Worm (Caenorhabditis elegans) whole organism, L1 larva: ENCODE results near the gene sma-3.

Source experiments
- C04F5.9 ChIP-seq: sonication (generic microtip); optimal IDR thresholded peaks from 2 replicates; lab custom pipeline; 2016; ENCODE audit warnings: missing genetic modification characterization, missing compliant biosample characterization
- C34B4.2 ChIP-seq: sonication (generic microtip); optimal IDR thresholded peaks from 2 replicates; lab custom pipeline; 2017; ENCODE audit warnings: mild to moderate bottlenecking, missing genetic modification characterization, missing compliant biosample characterization
- alr-1 ChIP-seq: fragments of 200-800 bp; sonication (Bioruptor generic); optimal IDR thresholded peaks from 2 replicates; lab custom pipeline; 2018; ENCODE audit warnings: borderline replicate concordance, mild to moderate bottlenecking, missing genetic modification characterization, missing compliant biosample characterization
- ceh-82 ChIP-seq, 3 experiments: fragments of 150-350 bp in 1 of 3; sonication (generic microtip) in 2 of 3; optimal IDR thresholded peaks; 2 replicates each; lab custom pipeline; 2014 to 2017; ENCODE audit warnings: missing biosample characterization in 3 of 3, missing genetic modification characterization in 3 of 3
- ceh-90 ChIP-seq: sonication (generic microtip); optimal IDR thresholded peaks from 2 replicates; lab custom pipeline; 2016; ENCODE audit warnings: missing genetic modification characterization, missing compliant biosample characterization
- efl-1 ChIP-seq, 4 experiments: fragments of 150-350 bp; optimal IDR thresholded peaks in 3 of 4; peaks in 1 of 4; 1 replicate in 1 of 4; 2 replicates in 3 of 4; lab custom pipeline; 2014; ENCODE audit warnings: missing biosample characterization in 2 of 4, missing genetic modification characterization in 2 of 4, missing genetic modification reagents in 2 of 4
- efl-3 ChIP-seq: fragments of 200-800 bp; sonication (Bioruptor generic); optimal IDR thresholded peaks from 2 replicates; lab custom pipeline; 2018; ENCODE audit warnings: mild to moderate bottlenecking, missing genetic modification characterization, missing compliant biosample characterization
- egl-27 ChIP-seq, 2 experiments: fragments of 150-350 bp in 1 of 2; sonication (generic microtip); optimal IDR thresholded peaks; 3 replicates each; lab custom pipeline; 2017 to 2018; ENCODE audit warnings: missing biosample characterization in 2 of 2, missing genetic modification characterization in 2 of 2, missing genetic modification reagents in 2 of 2
- elt-2 ChIP-seq: sonication (generic microtip); optimal IDR thresholded peaks from 2 replicates; lab custom pipeline; 2016; ENCODE audit warnings: missing genetic modification characterization, mild to moderate bottlenecking, inconsistent platforms, missing compliant biosample characterization, missing genetic modification reagents
- fkh-10 ChIP-seq: sonication (generic microtip); optimal IDR thresholded peaks from 2 replicates; lab custom pipeline; 2017; ENCODE audit warnings: missing biosample characterization, missing genetic modification reagents, missing genetic modification characterization
- fkh-8 ChIP-seq: sonication (generic microtip); optimal IDR thresholded peaks from 2 replicates; lab custom pipeline; 2016; ENCODE audit warnings: mild to moderate bottlenecking, missing genetic modification characterization, missing compliant biosample characterization
- hlh-17 ChIP-seq: fragments of 200-800 bp; sonication (Bioruptor generic); optimal IDR thresholded peaks from 2 replicates; lab custom pipeline; 2018; ENCODE audit warnings: missing genetic modification characterization, mild to moderate bottlenecking, missing compliant biosample characterization, moderate library complexity, borderline replicate concordance
- isw-1 ChIP-seq: fragments of 200-800 bp; sonication (Bioruptor generic); IDR thresholded peaks from 2 replicates; pipeline ENCODE4 v1.3.6; 2022; ENCODE audit warnings: missing genetic modification characterization, missing compliant biosample characterization
- jun-1 ChIP-seq: fragments of 150-350 bp; optimal IDR thresholded peaks from 2 replicates; lab custom pipeline; 2014; ENCODE audit warnings: missing biosample characterization, missing genetic modification reagents, missing genetic modification characterization
- lin-14 ChIP-seq: fragments of 200-800 bp; sonication (Bioruptor generic); optimal IDR thresholded peaks from 2 replicates; lab custom pipeline; 2018; ENCODE audit warnings: mild to moderate bottlenecking, missing genetic modification characterization, moderate library complexity, missing compliant biosample characterization
- lin-15B ChIP-seq: fragments of 150-350 bp; sonication (generic microtip); optimal IDR thresholded peaks from 3 replicates; lab custom pipeline; 2014; ENCODE audit warnings: missing biosample characterization, missing genetic modification characterization
- lin-35 ChIP-seq, 2 experiments: fragments of 150-350 bp; optimal IDR thresholded peaks; 2 replicates each; lab custom pipeline; 2014; ENCODE audit warnings: missing biosample characterization in 2 of 2, missing genetic modification characterization in 2 of 2, missing genetic modification reagents in 2 of 2
- lin-39 ChIP-seq: fragments of 150-350 bp; optimal IDR thresholded peaks from 2 replicates; lab custom pipeline; 2014; ENCODE audit warnings: missing biosample characterization, missing genetic modification reagents, missing genetic modification characterization
- lir-3 ChIP-seq: sonication (generic microtip); optimal IDR thresholded peaks from 2 replicates; lab custom pipeline; 2016; ENCODE audit warnings: mild to moderate bottlenecking, missing genetic modification characterization, moderate library complexity, missing compliant biosample characterization; ENCODE audit not compliant: poor library complexity
- lsy-2 ChIP-seq, 2 experiments: fragments of 150-350 bp; optimal IDR thresholded peaks; 2 replicates each; lab custom pipeline; 2014; ENCODE audit warnings: missing biosample characterization in 2 of 2, missing genetic modification characterization in 2 of 2
- mab-9 ChIP-seq: fragments of 200-800 bp; sonication (Bioruptor generic); IDR thresholded peaks from 2 replicates; pipeline ENCODE4 v1.3.6; 2022; ENCODE audit warnings: missing genetic modification reagents, missing genetic modification characterization, missing compliant biosample characterization
- mdl-1 ChIP-seq, 2 experiments: fragments of 150-350 bp; optimal IDR thresholded peaks; 2 replicates each; lab custom pipeline; 2014 to 2017; ENCODE audit warnings: missing biosample characterization in 2 of 2, missing genetic modification characterization in 2 of 2, inconsistent platforms in 1 of 2
- mef-2 ChIP-seq: fragments of 150-350 bp; optimal IDR thresholded peaks from 2 replicates; lab custom pipeline; 2014; ENCODE audit warnings: missing biosample characterization, missing genetic modification characterization
- nhr-11 ChIP-seq: fragments of 150-350 bp; optimal IDR thresholded peaks from 2 replicates; lab custom pipeline; 2014; ENCODE audit warnings: missing biosample characterization, missing genetic modification characterization
- nhr-19 ChIP-seq: fragments of 200-800 bp; sonication (Bioruptor generic); conservative IDR thresholded peaks from 2 replicates; pipeline ENCODE4 v1.3.6; 2022; ENCODE audit warnings: missing genetic modification characterization, missing compliant biosample characterization
- nhr-20 ChIP-seq: sonication (generic microtip); optimal IDR thresholded peaks from 2 replicates; lab custom pipeline; 2016; ENCODE audit warnings: mild to moderate bottlenecking, missing genetic modification characterization, missing compliant biosample characterization
- nhr-237 ChIP-seq: fragments of 150-350 bp; optimal IDR thresholded peaks from 2 replicates; lab custom pipeline; 2014; ENCODE audit warnings: missing biosample characterization, missing genetic modification characterization
- nhr-47 ChIP-seq: sonication (generic microtip); optimal IDR thresholded peaks from 2 replicates; lab custom pipeline; 2016; ENCODE audit warnings: mild to moderate bottlenecking, missing genetic modification characterization, moderate library complexity, missing compliant biosample characterization
- nhr-71 ChIP-seq: sonication (generic microtip); optimal IDR thresholded peaks from 2 replicates; lab custom pipeline; 2016; ENCODE audit warnings: mild to moderate bottlenecking, missing genetic modification characterization, moderate library complexity, missing compliant biosample characterization
- nhr-76 ChIP-seq: sonication (generic microtip); optimal IDR thresholded peaks from 2 replicates; lab custom pipeline; 2017; ENCODE audit warnings: missing biosample characterization, missing genetic modification characterization
- nhr-85 ChIP-seq: sonication (generic microtip); peaks from one replicate; lab custom pipeline; 2016; ENCODE audit warnings: missing genetic modification characterization, inconsistent platforms, missing compliant biosample characterization
- pag-3 ChIP-seq: sonication (generic microtip); optimal IDR thresholded peaks from 2 replicates; lab custom pipeline; 2017; ENCODE audit warnings: missing genetic modification characterization, mild to moderate bottlenecking, missing compliant biosample characterization, antibody characterized with exemption, borderline replicate concordance; ENCODE audit not compliant: insufficient read depth
- pax-3 ChIP-seq: fragments of 200-800 bp; sonication (Bioruptor generic); optimal IDR thresholded peaks from 2 replicates; lab custom pipeline; 2018; ENCODE audit warnings: mild to moderate bottlenecking, missing genetic modification characterization, moderate library complexity, missing compliant biosample characterization
- rnt-1 ChIP-seq: sonication (generic microtip); optimal IDR thresholded peaks from 2 replicates; lab custom pipeline; 2016; ENCODE audit warnings: mild to moderate bottlenecking, missing genetic modification characterization, moderate library complexity, missing compliant biosample characterization
- snpc-4 ChIP-seq: fragments of 150-350 bp; optimal IDR thresholded peaks from 2 replicates; lab custom pipeline; 2014; ENCODE audit warnings: missing biosample characterization, missing genetic modification characterization
- snu-23 ChIP-seq: sonication (generic microtip); optimal IDR thresholded peaks from 2 replicates; lab custom pipeline; 2016; ENCODE audit warnings: missing genetic modification characterization, missing compliant biosample characterization
- sup-37 ChIP-seq: fragments of 200-800 bp; sonication (Bioruptor generic); optimal IDR thresholded peaks from 2 replicates; lab custom pipeline; 2018; ENCODE audit warnings: mild to moderate bottlenecking, missing genetic modification characterization, missing compliant biosample characterization
- swsn-7 ChIP-seq: sonication (generic microtip); optimal IDR thresholded peaks from 2 replicates; lab custom pipeline; 2016; ENCODE audit warnings: missing genetic modification characterization, missing compliant biosample characterization
- tbx-2 ChIP-seq: sonication (generic microtip); optimal IDR thresholded peaks from 2 replicates; lab custom pipeline; 2016; ENCODE audit warnings: missing genetic modification characterization, missing compliant biosample characterization
- tlp-1 ChIP-seq: fragments of 150-350 bp; optimal IDR thresholded peaks from 2 replicates; lab custom pipeline; 2014; ENCODE audit warnings: missing biosample characterization, missing genetic modification characterization
- unc-130 ChIP-seq: fragments of 150-350 bp; optimal IDR thresholded peaks from 2 replicates; lab custom pipeline; 2017; ENCODE audit warnings: missing biosample characterization, missing genetic modification characterization, inconsistent platforms
- unc-62 ChIP-seq: fragments of 150-350 bp; optimal IDR thresholded peaks from 2 replicates; lab custom pipeline; 2014; ENCODE audit warnings: missing biosample characterization, missing genetic modification reagents, missing genetic modification characterization
- xbp-1 ChIP-seq: sonication (generic microtip); optimal IDR thresholded peaks from 2 replicates; lab custom pipeline; 2016; ENCODE audit warnings: missing genetic modification characterization, missing compliant biosample characterization
- zip-4 ChIP-seq: fragments of 200-800 bp; sonication (Bioruptor generic); optimal IDR thresholded peaks from 2 replicates; lab custom pipeline; 2018; ENCODE audit warnings: mild to moderate bottlenecking, missing genetic modification characterization, moderate library complexity, missing compliant biosample characterization

Gene sma-3

DNA sequence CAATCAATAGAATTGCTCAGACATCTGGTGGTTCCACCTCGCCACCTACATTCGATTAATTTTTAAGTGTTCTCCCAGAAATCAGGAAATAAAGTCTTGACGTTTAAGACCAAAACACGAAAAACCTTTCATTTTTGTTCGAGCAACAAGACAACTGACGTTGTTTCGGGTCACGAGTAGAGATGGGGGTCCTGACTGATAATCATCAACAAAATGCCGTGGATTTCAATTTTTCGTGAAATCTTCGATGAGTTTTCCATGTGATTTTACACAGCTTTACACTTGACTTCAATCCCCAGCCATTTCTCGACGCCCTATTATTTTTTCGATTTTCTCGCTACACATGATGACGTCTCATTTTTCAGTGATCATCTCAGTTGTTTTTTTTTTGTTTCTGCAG is 7.3 kb upstream of the sma-3 start:
- no peak for TF ChIP-seq ceh-90 (tag; lab: Kevin White, UChicago)
- no peak for TF ChIP-seq nhr-237 (tag; lab: Kevin White, UChicago)
- peak; percentile 66 for TF ChIP-seq lin-14 (GFP tag; lab: Kevin White, UChicago)
- TF ChIP-seq nhr-85 (tag; lab: Kevin White, UChicago), result no peak
- TF ChIP-seq lsy-2 (tag; optimal IDR thresholded peaks at IDR 0.05; lab: Kevin White, UChicago), result peak; percentile 47 to 62
- TF ChIP-seq rnt-1, result peak; percentile 74
- TF ChIP-seq nhr-47 (tag; lab: Kevin White, UChicago), result peak; percentile 9
- TF ChIP-seq unc-130, result peak; percentile 80
- peak; percentile 95 for TF ChIP-seq nhr-71
- TF ChIP-seq snu-23, result peak; percentile 59
- peak; percentile 8 for TF ChIP-seq swsn-7 (tag; lab: Kevin White, UChicago)
- TF ChIP-seq mdl-1 (tag; optimal IDR thresholded peaks at IDR 0.05; lab: Kevin White, UChicago), result peak in 1 of 2 experiments; percentile 35
- TF ChIP-seq xbp-1 (tag; lab: Kevin White, UChicago), result peak; percentile 20
- TF ChIP-seq nhr-20 (tag; lab: Kevin White, UChicago), result peak; percentile 16
- peak; percentile 48 for TF ChIP-seq fkh-8 (tag; lab: Kevin White, UChicago)
- no peak for TF ChIP-seq elt-2 (tag; lab: Kevin White, UChicago)
- peak; percentile 72 for TF ChIP-seq nhr-19 (GFP tag; lab: Robert Waterston, UW)
- peak in 1 of 2 experiments; percentile 45 for TF ChIP-seq efl-1 (optimal IDR thresholded peaks at IDR 0.05; lab: Kevin White, UChicago)
- TF ChIP-seq efl-1 (GFP tag; optimal IDR thresholded peaks at IDR 0.05 in 1 of 2; lab: Kevin White, UChicago), result peak in 1 of 2 experiments; percentile 58

DNA sequence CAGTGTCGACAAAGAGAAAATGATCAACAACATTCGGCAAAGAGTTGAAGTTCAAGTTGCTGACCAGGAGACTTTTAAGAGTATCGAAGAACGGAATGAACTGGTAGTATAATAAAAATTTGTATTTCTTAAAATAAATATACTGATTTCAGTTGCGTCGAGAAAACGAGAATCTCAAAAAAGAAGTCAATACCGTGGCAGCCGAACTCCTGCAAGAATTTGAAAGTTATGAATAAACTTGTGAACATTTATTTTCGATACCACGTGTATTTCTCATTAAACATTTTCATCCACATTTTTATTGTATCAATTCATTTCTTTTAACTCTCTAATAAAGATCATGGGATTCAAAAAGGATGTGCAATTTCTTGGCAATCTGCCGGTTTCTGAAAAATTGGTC is 6.2 kb upstream of the sma-3 start, which contains the start of gene K04C2.8:
TSS of gene K04C2.8 (plus strand) at position 301 of the 400 bp plus-strand sequence.
- no peak for TF ChIP-seq alr-1 (tag; lab: Kevin White, UChicago)
- no peak for TF ChIP-seq elt-2 (tag; lab: Kevin White, UChicago)
- TF ChIP-seq tlp-1 (tag; lab: Kevin White, UChicago), result no peak
- TF ChIP-seq pax-3 (tag; lab: Kevin White, UChicago), result no peak
- TF ChIP-seq lir-3, result no peak
- no peak for TF ChIP-seq efl-1 (optimal IDR thresholded peaks at IDR 0.05; lab: Kevin White, UChicago)
- TF ChIP-seq efl-1 (GFP tag; optimal IDR thresholded peaks at IDR 0.05 in 1 of 2; lab: Kevin White, UChicago), result no peak
- no peak for TF ChIP-seq tbx-2
- TF ChIP-seq lsy-2 (tag; optimal IDR thresholded peaks at IDR 0.05; lab: Kevin White, UChicago), result no peak
- TF ChIP-seq swsn-7 (tag; lab: Kevin White, UChicago), result no peak
- TF ChIP-seq hlh-17 (GFP tag; lab: Kevin White, UChicago), result no peak
- TF ChIP-seq efl-3 (GFP tag; lab: Kevin White, UChicago), result no peak
- TF ChIP-seq, all 84 proteins: peak for 0

DNA sequence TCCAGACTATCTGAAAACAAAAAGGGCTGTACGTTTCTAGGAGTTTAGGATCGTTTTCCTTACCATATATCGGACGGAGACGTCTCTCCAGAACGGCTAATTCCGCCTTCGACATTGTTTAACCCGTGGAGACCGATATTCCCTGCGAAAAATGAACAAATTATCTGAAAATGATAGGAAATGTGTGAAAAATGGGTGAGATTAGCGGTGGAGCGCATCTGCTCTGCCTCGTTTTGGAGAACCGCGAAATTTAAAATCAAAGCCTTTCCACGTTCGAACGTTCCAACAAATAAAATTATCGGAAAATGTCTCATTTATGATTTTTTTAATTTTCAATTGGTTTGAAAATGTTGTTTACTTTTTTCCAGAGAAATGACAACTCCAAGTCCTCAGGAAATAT is 5.5 kb upstream of the sma-3 start, which contains the start of the genes cra-1 and kbp-1:
TSS of gene cra-1 (minus strand) at position 193 of the 400 bp plus-strand sequence.
TSS of gene kbp-1 (plus strand) at position 366 of the 400 bp plus-strand sequence.
- TF ChIP-seq jun-1, result no peak
- no peak for TF ChIP-seq C04F5.9
- no peak for TF ChIP-seq ceh-90 (tag; lab: Kevin White, UChicago)
- no peak for TF ChIP-seq fkh-10
- no peak for TF ChIP-seq efl-3 (GFP tag; lab: Kevin White, UChicago)
- no peak for TF ChIP-seq nhr-85 (tag; lab: Kevin White, UChicago)
- peak; percentile 87 to 95 for TF ChIP-seq lin-35 (GFP tag; optimal IDR thresholded peaks at IDR 0.05; lab: Kevin White, UChicago)
- TF ChIP-seq C34B4.2, result no peak
- no peak for TF ChIP-seq nhr-11
- no peak for TF ChIP-seq lin-39
- TF ChIP-seq egl-27 (tag; optimal IDR thresholded peaks at IDR 0.05; lab: Kevin White, UChicago), result no peak
- TF ChIP-seq mef-2 (tag; lab: Kevin White, UChicago), result no peak
- no peak for TF ChIP-seq sup-37
- no peak for TF ChIP-seq nhr-76
- peak; percentile 14; the same call in 1 of the 2 replicates for TF ChIP-seq nhr-19 (GFP tag; lab: Robert Waterston, UW)
- no peak for TF ChIP-seq unc-62
- TF ChIP-seq isw-1 (GFP tag; lab: Robert Waterston, UW), result no peak; the same call in 1 of the 2 replicates
- TF ChIP-seq efl-1 (optimal IDR thresholded peaks at IDR 0.05; lab: Kevin White, UChicago), result peak; percentile 83 to 90
- TF ChIP-seq efl-1 (GFP tag; optimal IDR thresholded peaks at IDR 0.05 in 1 of 2; lab: Kevin White, UChicago), result peak; percentile 91 to 99
- no peak for TF ChIP-seq mab-9 (GFP tag; lab: Robert Waterston, UW)
- no peak for TF ChIP-seq hlh-17 (GFP tag; lab: Kevin White, UChicago)
- no peak for TF ChIP-seq pag-3 (tag; lab: Kevin White, UChicago)
- no peak for TF ChIP-seq snpc-4 (tag; lab: Kevin White, UChicago)
- no peak for TF ChIP-seq ceh-82 (tag; optimal IDR thresholded peaks at IDR 0.05; lab: Kevin White, UChicago)
- peak; percentile 36 for TF ChIP-seq rnt-1
- peak; percentile 43 for TF ChIP-seq snu-23
- TF ChIP-seq lir-3, result no peak
- no peak for TF ChIP-seq swsn-7 (tag; lab: Kevin White, UChicago)
- no peak for TF ChIP-seq lin-15B (tag; lab: Kevin White, UChicago)
- TF ChIP-seq pax-3 (tag; lab: Kevin White, UChicago), result no peak
- no peak for TF ChIP-seq zip-4
